Fruit fly (Drosophila melanogaster) whole organism, embryonic: ENCODE results near the gene CG7551.
A peak's percentile ranks its signal among the peaks of the same experiment; 100 is the strongest.

ENCODE experiments used
- BEAF-32 ChIP-seq: fragments of 200-800 bp; sonication (Bioruptor generic); optimal IDR thresholded peaks from 3 replicates; lab custom pipeline; 2017; ENCODE audit warnings: missing biosample characterization, missing genetic modification characterization, mild to moderate bottlenecking, moderate library complexity, missing genetic modification reagents
- CG10366 ChIP-seq: fragments of 200-800 bp; sonication (Bioruptor generic); IDR thresholded peaks from 2 replicates; pipeline ENCODE4 v1.3.6; 2022; ENCODE audit warnings: missing biosample characterization, missing genetic modification characterization
- CG10979 ChIP-seq: fragments of 200-800 bp; sonication (Bioruptor generic); optimal IDR thresholded peaks from 2 replicates; lab custom pipeline; 2018; ENCODE audit warnings: missing biosample characterization, mild to moderate bottlenecking, missing genetic modification characterization, moderate library complexity
- CG12219 ChIP-seq: fragments of 200-800 bp; sonication (Bioruptor generic); optimal IDR thresholded peaks from 3 replicates; lab custom pipeline; 2018; ENCODE audit warnings: missing biosample characterization, mild to moderate bottlenecking, missing genetic modification characterization
- CG12236 ChIP-seq: fragments of 200-800 bp; sonication (Bioruptor generic); optimal IDR thresholded peaks from 2 replicates; lab custom pipeline; 2016; ENCODE audit warnings: missing biosample characterization, missing genetic modification characterization
- CG12769 ChIP-seq: fragments of 200-800 bp; sonication (Bioruptor generic); optimal IDR thresholded peaks from 2 replicates; lab custom pipeline; 2019; ENCODE audit warnings: missing biosample characterization, mild to moderate bottlenecking, missing genetic modification characterization, moderate library complexity
- CG14050 ChIP-seq: fragments of 200-800 bp; sonication (Bioruptor generic); IDR thresholded peaks from 3 replicates; pipeline ENCODE4 v1.3.6; 2022; ENCODE audit warnings: missing biosample characterization, missing genetic modification characterization
- CG14965 ChIP-seq: fragments of 200-800 bp; sonication (Bioruptor generic); optimal IDR thresholded peaks from 2 replicates; lab custom pipeline; 2016; ENCODE audit warnings: missing biosample characterization, missing genetic modification characterization, borderline replicate concordance
- CG15696 ChIP-seq: fragments of 200-800 bp; sonication (Bioruptor generic); optimal IDR thresholded peaks from 2 replicates; lab custom pipeline; 2019; ENCODE audit warnings: missing biosample characterization, mild to moderate bottlenecking, missing genetic modification characterization, moderate library complexity
- CG17359 ChIP-seq: fragments of 200-800 bp; sonication (Bioruptor generic); optimal IDR thresholded peaks from 3 replicates; lab custom pipeline; 2018; ENCODE audit warnings: missing biosample characterization, mild to moderate bottlenecking, missing genetic modification characterization, moderate library complexity
- CG17385 ChIP-seq: fragments of 200-800 bp; sonication (Bioruptor generic); optimal IDR thresholded peaks from 3 replicates; lab custom pipeline; 2018; ENCODE audit warnings: missing biosample characterization, mild to moderate bottlenecking, missing genetic modification characterization
- CG18599 ChIP-seq: fragments of 200-800 bp; sonication (Bioruptor generic); optimal IDR thresholded peaks from 3 replicates; lab custom pipeline; 2017; ENCODE audit warnings: missing biosample characterization, missing genetic modification characterization, mild to moderate bottlenecking, moderate library complexity, missing genetic modification reagents
- CG3407 ChIP-seq: fragments of 200-800 bp; sonication (Bioruptor generic); optimal IDR thresholded peaks from 2 replicates; lab custom pipeline; 2018; ENCODE audit warnings: missing biosample characterization, mild to moderate bottlenecking, missing genetic modification characterization
- CG4282 ChIP-seq: fragments of 200-800 bp; sonication (Bioruptor generic); optimal IDR thresholded peaks from 2 replicates; lab custom pipeline; 2016; ENCODE audit warnings: missing biosample characterization, missing genetic modification characterization
- CG6254 ChIP-seq: fragments of 200-800 bp; sonication (Bioruptor generic); optimal IDR thresholded peaks from 3 replicates; lab custom pipeline; 2017; ENCODE audit warnings: mild to moderate bottlenecking, missing biosample characterization, missing genetic modification reagents, missing genetic modification characterization
- CG6854 ChIP-seq: fragments of 200-800 bp; sonication (Bioruptor generic); optimal IDR thresholded peaks from 3 replicates; lab custom pipeline; 2017; ENCODE audit warnings: missing biosample characterization, mild to moderate bottlenecking, missing genetic modification characterization
- CG7357 ChIP-seq: fragments of 200-800 bp; sonication (Bioruptor generic); IDR thresholded peaks from 3 replicates; pipeline ENCODE4 v1.3.6; 2022; ENCODE audit warnings: missing biosample characterization, missing genetic modification characterization
- Deaf1 ChIP-seq: fragments of 200-800 bp; optimal IDR thresholded peaks from 3 replicates; lab custom pipeline; 2019; ENCODE audit warnings: missing biosample characterization, mild to moderate bottlenecking, missing genetic modification characterization, moderate library complexity
- Dp ChIP-seq: fragments of 200-800 bp; sonication (Bioruptor generic); optimal IDR thresholded peaks from 2 replicates; lab custom pipeline; 2018; ENCODE audit warnings: missing biosample characterization, mild to moderate bottlenecking, missing genetic modification characterization, moderate library complexity
- Fer3 ChIP-seq: fragments of 200-800 bp; sonication (Bioruptor generic); optimal IDR thresholded peaks from 2 replicates; lab custom pipeline; 2018; ENCODE audit warnings: missing biosample characterization, mild to moderate bottlenecking, missing genetic modification characterization, moderate library complexity
- Gug ChIP-seq: fragments of 200-800 bp; sonication (Bioruptor generic); IDR thresholded peaks from 4 replicates; pipeline ENCODE4 v1.3.6; 2022; ENCODE audit warnings: missing biosample characterization, missing genetic modification characterization
- NC2α ChIP-seq: fragments of 200-800 bp; sonication (Bioruptor generic); optimal IDR thresholded peaks from 2 replicates; lab custom pipeline; 2016; ENCODE audit warnings: missing biosample characterization, missing genetic modification characterization
- Rfx ChIP-seq: fragments of 200-800 bp; sonication (Bioruptor generic); IDR thresholded peaks from 2 replicates; pipeline ENCODE4 v1.3.6; 2022; ENCODE audit warnings: missing biosample characterization, missing genetic modification characterization
- Side ChIP-seq: fragments of 200-800 bp; sonication (Bioruptor generic); optimal IDR thresholded peaks from 2 replicates; lab custom pipeline; 2016; ENCODE audit warnings: missing biosample characterization, missing genetic modification characterization
- Sox100B ChIP-seq: fragments of 200-800 bp; sonication (Bioruptor generic); optimal IDR thresholded peaks from 3 replicates; lab custom pipeline; 2018; ENCODE audit warnings: missing biosample characterization, mild to moderate bottlenecking, missing genetic modification characterization
- al ChIP-seq: fragments of 200-800 bp; sonication (Bioruptor generic); IDR thresholded peaks from 2 replicates; pipeline ENCODE4 v1.3.6; 2022; ENCODE audit warnings: missing biosample characterization, missing genetic modification characterization
- aop ChIP-seq: fragments of 200-800 bp; sonication (Bioruptor generic); IDR thresholded peaks from 2 replicates; pipeline ENCODE4 v1.3.6; 2022; ENCODE audit warnings: missing biosample characterization, missing genetic modification characterization
- az2 ChIP-seq: fragments of 200-800 bp; sonication (Bioruptor generic); optimal IDR thresholded peaks from 3 replicates; lab custom pipeline; 2016; ENCODE audit warnings: missing biosample characterization, missing genetic modification characterization
- bcd ChIP-seq: fragments of 200-800 bp; sonication (Bioruptor generic); optimal IDR thresholded peaks from 2 replicates; lab custom pipeline; 2017; ENCODE audit warnings: missing biosample characterization, mild to moderate bottlenecking, missing genetic modification characterization
- br ChIP-seq: fragments of >200 bp; optimal IDR thresholded peaks from 2 replicates; lab custom pipeline; 2017
- cg ChIP-seq: fragments of 200-800 bp; sonication (Bioruptor generic); optimal IDR thresholded peaks from 3 replicates; lab custom pipeline; 2019; ENCODE audit warnings: missing biosample characterization, mild to moderate bottlenecking, missing genetic modification characterization, moderate library complexity
- chif ChIP-seq, 2 experiments: fragments of 200-800 bp; sonication (Bioruptor generic); optimal IDR thresholded peaks; 3 replicates each; lab custom pipeline; 2016; ENCODE audit warnings: missing biosample characterization in 2 of 2, missing genetic modification characterization in 2 of 2
- emc ChIP-seq: fragments of 200-800 bp; sonication (Bioruptor generic); optimal IDR thresholded peaks from 2 replicates; lab custom pipeline; 2016; ENCODE audit warnings: missing biosample characterization, missing genetic modification characterization
- gem ChIP-seq: fragments of 200-800 bp; sonication (Bioruptor generic); optimal IDR thresholded peaks from 2 replicates; lab custom pipeline; 2019; ENCODE audit warnings: missing biosample characterization, mild to moderate bottlenecking, missing genetic modification characterization, moderate library complexity
- hkb ChIP-seq, 2 experiments: fragments of 200-800 bp in 1 of 2; fragments of >200 bp in 1 of 2; sonication (Bioruptor generic) in 1 of 2; IDR thresholded peaks in 1 of 2; optimal IDR thresholded peaks in 1 of 2; 2 replicates each; pipeline versions ENCODE4 v1.3.6 to Lab custom; 2017 to 2022; ENCODE audit warnings: missing biosample characterization in 1 of 2, missing genetic modification characterization in 1 of 2
- knrl ChIP-seq: fragments of 200-800 bp; sonication (Bioruptor generic); IDR thresholded peaks from 3 replicates; pipeline ENCODE4 v1.3.6; 2022; ENCODE audit warnings: missing biosample characterization, missing genetic modification characterization; ENCODE audit not compliant: partially characterized antibody
- maf-S ChIP-seq: fragments of 200-800 bp; sonication (Bioruptor generic); optimal IDR thresholded peaks from 2 replicates; lab custom pipeline; 2016; ENCODE audit warnings: missing biosample characterization, missing genetic modification characterization
- otp ChIP-seq: fragments of 200-800 bp; sonication (Bioruptor generic); IDR thresholded peaks from 3 replicates; pipeline ENCODE4, ENCODE4 v1.3.6; 2022; ENCODE audit warnings: missing biosample characterization, missing genetic modification characterization
- repo ChIP-seq: fragments of 200-800 bp; sonication (Bioruptor generic); optimal IDR thresholded peaks from 2 replicates; lab custom pipeline; 2016; ENCODE audit warnings: missing biosample characterization, missing genetic modification characterization
- row ChIP-seq: fragments of 200-800 bp; sonication (Bioruptor generic); IDR thresholded peaks from 3 replicates; pipeline ENCODE4 v1.3.6; 2022; ENCODE audit warnings: missing biosample characterization, missing genetic modification characterization
- sens-2 ChIP-seq: fragments of 200-800 bp; sonication (Bioruptor generic); IDR thresholded peaks from 2 replicates; pipeline ENCODE4 v1.3.6; 2022; ENCODE audit warnings: missing biosample characterization, missing genetic modification characterization
- sr ChIP-seq: fragments of 200-800 bp; sonication (Bioruptor generic); IDR thresholded peaks from 3 replicates; pipeline ENCODE4 v1.3.6; 2022; ENCODE audit warnings: missing biosample characterization, missing genetic modification characterization
- tin ChIP-seq: fragments of 200-800 bp; sonication (Bioruptor generic); optimal IDR thresholded peaks from 3 replicates; lab custom pipeline; 2016; ENCODE audit warnings: missing biosample characterization, missing genetic modification characterization

The CG7551 gene

dm6 chr3L:11484483-11484882, 26.2 kb downstream of the CG7551 start (continued):
- TF ChIP-seq CG6254 (GFP tag; lab: Kevin White, UChicago) (peak; percentile 17), CG17359 (tag; lab: Kevin White, UChicago) (peak; percentile 49), repo (GFP tag; lab: Kevin White, UChicago) (no peak), sr (GFP tag; lab: Robert Waterston, UW) (no peak), Fer3 (tag; lab: Kevin White, UChicago) (peak; percentile 39), otp (GFP tag; lab: Robert Waterston, UW) (no peak), CG7357 (GFP tag; lab: Robert Waterston, UW) (no peak), Sox100B (GFP tag; lab: Kevin White, UChicago) (peak; percentile 39), Deaf1 (tag; lab: Kevin White, UChicago) (no peak), row (peak; percentile 53), knrl (GFP tag; lab: Robert Waterston, UW) (no peak), chif (GFP tag; optimal IDR thresholded peaks at IDR 0.05; lab: Kevin White, UChicago) (no peak), maf-S (no peak), emc (GFP tag; lab: Kevin White, UChicago) (no peak), hkb (optimal IDR thresholded peaks at IDR 0.05; lab: Kevin White, UChicago) (no peak), hkb (GFP tag; IDR thresholded peaks at IDR 0.05; lab: Robert Waterston, UW) (peak; percentile 6; the same call in 1 of the 2 replicates), CG15696 (tag; lab: Kevin White, UChicago) (no peak), az2 (GFP tag; lab: Kevin White, UChicago) (no peak), NC2α (no peak), CG12219 (no peak), CG12769 (tag; lab: Kevin White, UChicago) (no peak), sens-2 (GFP tag; lab: Robert Waterston, UW) (no peak), CG18599 (peak; percentile 65), Rfx (GFP tag; lab: Robert Waterston, UW) (no peak), Gug (GFP tag; lab: Robert Waterston, UW) (no peak), CG3407 (GFP tag; lab: Kevin White, UChicago) (no peak), bcd (GFP tag; lab: Kevin White, UChicago) (no peak), tin (GFP tag; lab: Kevin White, UChicago) (peak; percentile 52), CG12236 (GFP tag; lab: Kevin White, UChicago) (no peak), CG6854 (GFP tag; lab: Kevin White, UChicago) (peak; percentile 14), al (no peak), Side (GFP tag; lab: Kevin White, UChicago) (no peak), CG14965 (GFP tag; lab: Kevin White, UChicago) (no peak), cg (GFP tag; lab: Kevin White, UChicago) (no peak), CG10366 (GFP tag; lab: Robert Waterston, UW) (no peak), br (lab: Kevin White, UChicago) (no peak), gem (tag; lab: Kevin White, UChicago) (peak; percentile 53), CG17385 (GFP tag; lab: Kevin White, UChicago) (peak; percentile 22), CG14050 (GFP tag; lab: Robert Waterston, UW) (no peak), Dp (no peak), CG10979 (tag; lab: Kevin White, UChicago) (peak; percentile 57), CG4282 (no peak), BEAF-32 (GFP tag; lab: Kevin White, UChicago) (no peak), aop (GFP tag; lab: Robert Waterston, UW) (no peak)
